Fruit fly (Drosophila melanogaster) S2 (cell line): ENCODE results near the gene RpL26.

ENCODE experiments used
- CG8478 ChIP-seq: fragments of >200 bp; optimal IDR thresholded peaks from 2 replicates; lab custom pipeline; 2018
- CTCF ChIP-seq, 2 experiments: fragments of >200 bp; optimal IDR thresholded peaks; 2 replicates each; lab custom pipeline; 2018

dm6 chr3L:18897459-18898085 lies 1.1 kb upstream of the RpL26 start:
- TF ChIP-seq CG8478 (lab: Kevin White, UChicago), result no peak
- no peak for TF ChIP-seq CTCF (optimal IDR thresholded peaks at IDR 0.05; lab: Kevin White, UChicago)
